Fruit fly (Drosophila melanogaster) whole organism, embryonic: ENCODE measurements around the gene Cul5.
A peak's percentile ranks its signal among the peaks of the same experiment; 100 is the strongest.

Experiments
- Ada2b ChIP-seq: fragments of 200-800 bp; sonication (Bioruptor generic); IDR thresholded peaks from 2 replicates; pipeline ENCODE4 v1.3.6; 2022; ENCODE audit warnings: missing biosample characterization, missing genetic modification characterization
- CG10462 ChIP-seq: fragments of 200-800 bp; sonication (Bioruptor generic); optimal IDR thresholded peaks from 2 replicates; lab custom pipeline; 2016; ENCODE audit warnings: missing biosample characterization, missing genetic modification characterization
- CG11093 ChIP-seq: fragments of 200-800 bp; sonication (Bioruptor generic); IDR thresholded peaks from 3 replicates; pipeline ENCODE4 v1.3.6; 2022; ENCODE audit warnings: missing biosample characterization, missing genetic modification characterization
- CG11723 ChIP-seq: fragments of 200-800 bp; sonication (Bioruptor generic); optimal IDR thresholded peaks from 2 replicates; lab custom pipeline; 2017; ENCODE audit warnings: missing biosample characterization, mild to moderate bottlenecking, missing genetic modification characterization
- CG12155 ChIP-seq: fragments of 200-800 bp; sonication (Bioruptor generic); optimal IDR thresholded peaks from 3 replicates; lab custom pipeline; 2016; ENCODE audit warnings: missing biosample characterization, missing genetic modification characterization
- CG12769 ChIP-seq: fragments of 200-800 bp; sonication (Bioruptor generic); optimal IDR thresholded peaks from 2 replicates; lab custom pipeline; 2019; ENCODE audit warnings: missing biosample characterization, mild to moderate bottlenecking, missing genetic modification characterization, moderate library complexity
- CG13123 ChIP-seq: fragments of 200-800 bp; sonication (Bioruptor generic); optimal IDR thresholded peaks from 2 replicates; lab custom pipeline; 2016; ENCODE audit warnings: missing biosample characterization, missing genetic modification characterization
- CG13296 ChIP-seq: fragments of 200-800 bp; sonication (Bioruptor generic); optimal IDR thresholded peaks from 3 replicates; lab custom pipeline; 2018; ENCODE audit warnings: missing biosample characterization, mild to moderate bottlenecking, missing genetic modification characterization
- CG14667 ChIP-seq: fragments of 200-800 bp; sonication (Bioruptor generic); IDR thresholded peaks from 2 replicates; pipeline ENCODE4 v1.3.6; 2022; ENCODE audit warnings: missing biosample characterization, missing genetic modification characterization
- CG15073 ChIP-seq: fragments of 200-800 bp; sonication (Bioruptor generic); optimal IDR thresholded peaks from 2 replicates; lab custom pipeline; 2016; ENCODE audit warnings: missing biosample characterization, missing genetic modification characterization
- CG15514 ChIP-seq: fragments of 200-800 bp; sonication (Bioruptor generic); optimal IDR thresholded peaks from 3 replicates; lab custom pipeline; 2017; ENCODE audit warnings: missing biosample characterization, missing genetic modification characterization, mild to moderate bottlenecking, moderate library complexity, missing genetic modification reagents
- CG18262 ChIP-seq: fragments of 200-800 bp; optimal IDR thresholded peaks from 3 replicates; lab custom pipeline; 2019; ENCODE audit warnings: missing biosample characterization, mild to moderate bottlenecking, missing genetic modification characterization, moderate library complexity
- CG3847 ChIP-seq: fragments of 200-800 bp; sonication (Bioruptor generic); IDR thresholded peaks from 2 replicates; pipeline ENCODE4 v1.3.6; 2022; ENCODE audit warnings: missing biosample characterization, missing genetic modification characterization
- CG4424 ChIP-seq: fragments of 200-800 bp; sonication (Bioruptor generic); optimal IDR thresholded peaks from 3 replicates; lab custom pipeline; 2016; ENCODE audit warnings: missing biosample characterization, missing genetic modification characterization
- CG5953 ChIP-seq: fragments of 200-800 bp; sonication (Bioruptor generic); IDR thresholded peaks from 2 replicates; pipeline ENCODE4 v1.3.6; 2022; ENCODE audit warnings: missing biosample characterization, missing genetic modification characterization
- CG7271 ChIP-seq: fragments of 200-800 bp; sonication (Bioruptor generic); optimal IDR thresholded peaks from 2 replicates; lab custom pipeline; 2018; ENCODE audit warnings: missing biosample characterization, mild to moderate bottlenecking, missing genetic modification characterization, moderate library complexity
- CG9437 ChIP-seq: fragments of 200-800 bp; sonication (Bioruptor generic); optimal IDR thresholded peaks from 2 replicates; lab custom pipeline; 2018; ENCODE audit warnings: missing biosample characterization, mild to moderate bottlenecking, missing genetic modification characterization
- Camta ChIP-seq: fragments of 200-800 bp; sonication (Bioruptor generic); optimal IDR thresholded peaks from 2 replicates; lab custom pipeline; 2016; ENCODE audit warnings: missing biosample characterization, missing genetic modification characterization
- Chrac-16 ChIP-seq: fragments of 200-800 bp; sonication (Bioruptor generic); optimal IDR thresholded peaks from 3 replicates; lab custom pipeline; 2016; ENCODE audit warnings: missing biosample characterization, missing genetic modification characterization
- Dp ChIP-seq: fragments of 200-800 bp; sonication (Bioruptor generic); optimal IDR thresholded peaks from 2 replicates; lab custom pipeline; 2018; ENCODE audit warnings: missing biosample characterization, mild to moderate bottlenecking, missing genetic modification characterization, moderate library complexity
- Drgx ChIP-seq: fragments of 200-800 bp; sonication (Bioruptor generic); IDR thresholded peaks from 2 replicates; pipeline ENCODE4 v1.3.6; 2022; ENCODE audit warnings: missing biosample characterization, missing genetic modification characterization
- E2f2 ChIP-seq: fragments of 200-800 bp; sonication (Bioruptor generic); IDR thresholded peaks from 2 replicates; pipeline ENCODE4 v1.3.6; 2022; ENCODE audit warnings: missing biosample characterization, missing genetic modification characterization
- Eip74EF ChIP-seq, 2 experiments: fragments of 200-800 bp in 1 of 2; fragments of >200 bp in 1 of 2; sonication (Bioruptor generic) in 1 of 2; optimal IDR thresholded peaks; 2 replicates each; lab custom pipeline; 2017 to 2019; ENCODE audit warnings: missing biosample characterization in 2 of 2, missing genetic modification characterization in 2 of 2, mild to moderate bottlenecking in 1 of 2, moderate library complexity in 1 of 2
- Ets65A ChIP-seq: fragments of 200-800 bp; sonication (Bioruptor generic); peaks from one replicate; lab custom pipeline; 2016; ENCODE audit warnings: missing biosample characterization, missing genetic modification characterization
- HmgZ ChIP-seq: fragments of 200-800 bp; sonication (Bioruptor generic); optimal IDR thresholded peaks from 2 replicates; lab custom pipeline; 2018; ENCODE audit warnings: missing biosample characterization, mild to moderate bottlenecking, missing genetic modification characterization
- Hr51 ChIP-seq, 2 experiments: fragments of 200-800 bp; sonication (Bioruptor generic); optimal IDR thresholded peaks; 2 replicates in 1 of 2; 3 replicates in 1 of 2; lab custom pipeline; 2016 to 2018; ENCODE audit warnings: missing biosample characterization in 2 of 2, missing genetic modification characterization in 2 of 2, mild to moderate bottlenecking in 1 of 2, moderate library complexity in 1 of 2
- Kr ChIP-seq: fragments of 200-800 bp; sonication (Bioruptor generic); optimal IDR thresholded peaks from 2 replicates; lab custom pipeline; 2017; ENCODE audit warnings: missing biosample characterization, mild to moderate bottlenecking, missing genetic modification characterization
- Scr ChIP-seq: fragments of 200-800 bp; sonication (Bioruptor generic); IDR thresholded peaks from 2 replicates; pipeline ENCODE4 v1.3.6; 2022; ENCODE audit warnings: missing biosample characterization, missing genetic modification characterization; ENCODE audit not compliant: partially characterized antibody
- Six4 ChIP-seq: fragments of 200-800 bp; sonication (Bioruptor generic); optimal IDR thresholded peaks from 2 replicates; lab custom pipeline; 2016; ENCODE audit warnings: missing biosample characterization, missing genetic modification characterization
- Xbp1 ChIP-seq: fragments of 200-800 bp; sonication (Bioruptor generic); optimal IDR thresholded peaks from 3 replicates; lab custom pipeline; 2016; ENCODE audit warnings: missing biosample characterization, mild to moderate bottlenecking, missing genetic modification characterization
- abd-A ChIP-seq: fragments of 200-800 bp; sonication (Bioruptor generic); optimal IDR thresholded peaks from 3 replicates; lab custom pipeline; 2019; ENCODE audit warnings: missing biosample characterization, mild to moderate bottlenecking, missing genetic modification characterization, moderate library complexity
- ash1 ChIP-seq: fragments of 200-800 bp; sonication (Bioruptor generic); optimal IDR thresholded peaks from 2 replicates; lab custom pipeline; 2018; ENCODE audit warnings: missing biosample characterization, mild to moderate bottlenecking, missing genetic modification characterization
- br ChIP-seq: fragments of >200 bp; optimal IDR thresholded peaks from 2 replicates; lab custom pipeline; 2017
- btn ChIP-seq: fragments of 200-800 bp; sonication (Bioruptor generic); optimal IDR thresholded peaks from 2 replicates; lab custom pipeline; 2016; ENCODE audit warnings: missing biosample characterization, missing genetic modification characterization
- cas ChIP-seq: fragments of 200-800 bp; sonication (Bioruptor generic); IDR thresholded peaks from 2 replicates; pipeline ENCODE4 v1.3.6; 2022; ENCODE audit warnings: missing biosample characterization, missing genetic modification characterization
- caup ChIP-seq: fragments of 200-800 bp; sonication (Bioruptor generic); optimal IDR thresholded peaks from 3 replicates; lab custom pipeline; 2017; ENCODE audit warnings: missing biosample characterization, mild to moderate bottlenecking, missing genetic modification characterization, moderate library complexity; ENCODE audit not compliant: severe bottlenecking
- cg ChIP-seq: fragments of 200-800 bp; sonication (Bioruptor generic); optimal IDR thresholded peaks from 3 replicates; lab custom pipeline; 2019; ENCODE audit warnings: missing biosample characterization, mild to moderate bottlenecking, missing genetic modification characterization, moderate library complexity
- chm ChIP-seq: fragments of 200-800 bp; sonication (Bioruptor generic); IDR thresholded peaks from 2 replicates; pipeline ENCODE4 v1.3.6; 2022; ENCODE audit warnings: missing biosample characterization, missing genetic modification characterization
- cwo ChIP-seq: fragments of 200-800 bp; sonication (Bioruptor generic); optimal IDR thresholded peaks from 3 replicates; lab custom pipeline; 2017; ENCODE audit warnings: missing biosample characterization, missing genetic modification characterization, mild to moderate bottlenecking, moderate library complexity, missing genetic modification reagents
- emc ChIP-seq: fragments of 200-800 bp; sonication (Bioruptor generic); optimal IDR thresholded peaks from 2 replicates; lab custom pipeline; 2016; ENCODE audit warnings: missing biosample characterization, missing genetic modification characterization
- eyg ChIP-seq: fragments of 200-800 bp; sonication (Bioruptor generic); optimal IDR thresholded peaks from 3 replicates; lab custom pipeline; 2016; ENCODE audit warnings: missing biosample characterization, missing genetic modification characterization
- fd102C ChIP-seq: fragments of 200-800 bp; sonication (Bioruptor generic); optimal IDR thresholded peaks from 2 replicates; lab custom pipeline; 2018; ENCODE audit warnings: missing biosample characterization, mild to moderate bottlenecking, missing genetic modification characterization, moderate library complexity
- gsb ChIP-seq: fragments of 200-800 bp; sonication (Bioruptor generic); IDR thresholded peaks from 2 replicates; pipeline ENCODE4 v1.3.6; 2022; ENCODE audit warnings: missing biosample characterization, missing genetic modification characterization
- hbn ChIP-seq: fragments of 200-800 bp; sonication (Bioruptor generic); IDR thresholded peaks from 2 replicates; pipeline ENCODE4 v1.3.6; 2022; ENCODE audit warnings: missing biosample characterization, missing genetic modification characterization; ENCODE audit not compliant: partially characterized antibody
- kay ChIP-seq: fragments of 200-800 bp; sonication (Bioruptor generic); optimal IDR thresholded peaks from 2 replicates; lab custom pipeline; 2016; ENCODE audit warnings: missing biosample characterization, missing genetic modification characterization
- knrl ChIP-seq: fragments of 200-800 bp; sonication (Bioruptor generic); IDR thresholded peaks from 3 replicates; pipeline ENCODE4 v1.3.6; 2022; ENCODE audit warnings: missing biosample characterization, missing genetic modification characterization; ENCODE audit not compliant: partially characterized antibody
- pnt ChIP-seq: fragments of 200-800 bp; sonication (Bioruptor generic); optimal IDR thresholded peaks from 3 replicates; lab custom pipeline; 2016; ENCODE audit warnings: missing biosample characterization, missing genetic modification characterization
- sna ChIP-seq: fragments of 200-800 bp; sonication (Bioruptor generic); IDR thresholded peaks from 2 replicates; pipeline ENCODE4 v1.3.6; 2022; ENCODE audit warnings: missing biosample characterization, missing genetic modification characterization; ENCODE audit not compliant: partially characterized antibody
- sqz ChIP-seq: fragments of 200-800 bp; sonication (Bioruptor generic); optimal IDR thresholded peaks from 3 replicates; lab custom pipeline; 2018; ENCODE audit warnings: missing biosample characterization, mild to moderate bottlenecking, missing genetic modification characterization
- zen ChIP-seq: fragments of 200-800 bp; sonication (Bioruptor generic); optimal IDR thresholded peaks from 3 replicates; lab custom pipeline; 2018; ENCODE audit warnings: missing biosample characterization, mild to moderate bottlenecking, missing genetic modification characterization, moderate library complexity

Cul5 gene

dm6 chr3R:29039704-29040430 is 22.9 kb downstream of the Cul5 start (continued):
- no peak for TF ChIP-seq CG7271 (tag; lab: Kevin White, UChicago)
- TF ChIP-seq cwo: no peak
- TF ChIP-seq Six4: no peak
- no peak for TF ChIP-seq btn (GFP tag; lab: Kevin White, UChicago)
- peak; percentile 15 for TF ChIP-seq Ets65A
- peak; percentile 27 for TF ChIP-seq CG9437 (GFP tag; lab: Kevin White, UChicago)
- TF ChIP-seq Chrac-16: peak; percentile 43
- TF ChIP-seq br (lab: Kevin White, UChicago): no peak
- TF ChIP-seq hbn: no peak
- no peak for TF ChIP-seq gsb (GFP tag; lab: Robert Waterston, UW)
- TF ChIP-seq CG18262: no peak
- no peak for TF ChIP-seq CG11093
- TF ChIP-seq Dp: peak; percentile 57
- no peak for TF ChIP-seq ash1 (GFP tag; lab: Kevin White, UChicago)
- no peak for TF ChIP-seq CG4424 (GFP tag; lab: Kevin White, UChicago)
- no peak for TF ChIP-seq chm (GFP tag; lab: Robert Waterston, UW)
- TF ChIP-seq Kr (GFP tag; lab: Kevin White, UChicago): no peak
- TF ChIP-seq cg (GFP tag; lab: Kevin White, UChicago): peak; percentile 68
- TF ChIP-seq CG3847 (GFP tag; lab: Robert Waterston, UW): peak; percentile 69
- no peak for TF ChIP-seq CG13296 (GFP tag; lab: Kevin White, UChicago)
- TF ChIP-seq CG14667 (GFP tag; lab: Robert Waterston, UW): no peak
- no peak for TF ChIP-seq HmgZ (tag; lab: Kevin White, UChicago)
- no peak for TF ChIP-seq Hr51 (GFP tag; optimal IDR thresholded peaks at IDR 0.05; lab: Kevin White, UChicago)
- TF ChIP-seq eyg: no peak
- TF ChIP-seq Xbp1 (GFP tag; lab: Kevin White, UChicago): peak; percentile 51
- TF ChIP-seq Drgx (GFP tag; lab: Robert Waterston, UW): no peak
- peak; percentile 56 for TF ChIP-seq CG12769 (tag; lab: Kevin White, UChicago)
- no peak for TF ChIP-seq fd102C (GFP tag; lab: Kevin White, UChicago)
- TF ChIP-seq CG15514 (GFP tag; lab: Kevin White, UChicago): peak; percentile 56
- no peak for TF ChIP-seq pnt (GFP tag; lab: Kevin White, UChicago)
- TF ChIP-seq emc (GFP tag; lab: Kevin White, UChicago): no peak
- no peak for TF ChIP-seq kay (GFP tag; lab: Kevin White, UChicago)
- no peak for TF ChIP-seq cas (GFP tag; lab: Robert Waterston, UW)
- no peak for TF ChIP-seq Eip74EF (GFP tag; optimal IDR thresholded peaks at IDR 0.05; lab: Kevin White, UChicago)
- TF ChIP-seq E2f2 (GFP tag; lab: Robert Waterston, UW): peak; percentile 74
- TF ChIP-seq CG11723 (GFP tag; lab: Kevin White, UChicago): no peak
- TF ChIP-seq CG12155 (GFP tag; lab: Kevin White, UChicago): peak; percentile 38
- TF ChIP-seq zen (tag; lab: Kevin White, UChicago): peak; percentile 71
- TF ChIP-seq Camta (GFP tag; lab: Kevin White, UChicago): no peak
- TF ChIP-seq CG15073 (GFP tag; lab: Kevin White, UChicago): no peak
- TF ChIP-seq Scr (GFP tag; lab: Robert Waterston, UW): no peak
- TF ChIP-seq CG10462 (GFP tag; lab: Kevin White, UChicago): no peak
- TF ChIP-seq knrl (GFP tag; lab: Robert Waterston, UW): no peak
- TF ChIP-seq sqz (GFP tag; lab: Kevin White, UChicago): no peak
- no peak for TF ChIP-seq CG13123 (GFP tag; lab: Kevin White, UChicago)
- no peak for TF ChIP-seq CG5953 (GFP tag; lab: Robert Waterston, UW)
- no peak for TF ChIP-seq abd-A (tag; lab: Kevin White, UChicago)
- TF ChIP-seq Ada2b (GFP tag; lab: Robert Waterston, UW): peak; percentile 22; the same call in 1 of the 2 replicates
- peak; percentile 18 for TF ChIP-seq caup (GFP tag; lab: Kevin White, UChicago)
- TF ChIP-seq sna (GFP tag; lab: Robert Waterston, UW): 0 out of 2 replicates have a peak, but pooled peaks have one; percentile 30
